Fruit fly (Drosophila melanogaster) whole organism, wandering third instar larva: ENCODE measurements around the gene CG43116.

Experiments
- Abd-B ChIP-seq: fragments of >200 bp; optimal IDR thresholded peaks from 2 replicates; lab custom pipeline; 2017; ENCODE audit warnings: missing biosample characterization, missing genetic modification characterization
- CG32264 ChIP-seq: fragments of 200-800 bp; sonication (Bioruptor generic); optimal IDR thresholded peaks from 2 replicates; lab custom pipeline; 2016; ENCODE audit warnings: missing biosample characterization, missing genetic modification characterization
- CG9705 ChIP-seq: fragments of 200-800 bp; sonication (Bioruptor generic); optimal IDR thresholded peaks from 2 replicates; lab custom pipeline; 2018; ENCODE audit warnings: missing biosample characterization, mild to moderate bottlenecking, missing genetic modification characterization
- CrebA ChIP-seq: fragments of 200-800 bp; sonication (Bioruptor generic); optimal IDR thresholded peaks from 2 replicates; lab custom pipeline; 2016; ENCODE audit warnings: missing biosample characterization, mild to moderate bottlenecking, missing genetic modification characterization, borderline replicate concordance
- Dfd ChIP-seq: fragments of >200 bp; optimal IDR thresholded peaks from 2 replicates; lab custom pipeline; 2017; ENCODE audit warnings: missing biosample characterization, missing genetic modification characterization
- Dif ChIP-seq: fragments of 200-275, 200-300 bp; sonication (Bioruptor generic); optimal IDR thresholded peaks from 2 replicates; lab custom pipeline; 2018; ENCODE audit warnings: missing biosample characterization, missing genetic modification characterization; ENCODE audit not compliant: partially characterized antibody
- GATAd ChIP-seq: sonication (Bioruptor generic); optimal IDR thresholded peaks from 2 replicates; lab custom pipeline; 2016; ENCODE audit warnings: missing biosample characterization, missing genetic modification characterization
- HLH106 ChIP-seq: fragments of 200-800 bp; optimal IDR thresholded peaks from 3 replicates; lab custom pipeline; 2019; ENCODE audit warnings: missing biosample characterization, mild to moderate bottlenecking, missing genetic modification characterization, moderate library complexity
- Hnf4 ChIP-seq: fragments of 200-800 bp; sonication (Bioruptor generic); optimal IDR thresholded peaks from 2 replicates; lab custom pipeline; 2016; ENCODE audit warnings: missing biosample characterization, mild to moderate bottlenecking, missing genetic modification characterization
- Hr78 ChIP-seq: fragments of >200 bp; optimal IDR thresholded peaks from 2 replicates; lab custom pipeline; 2017; ENCODE audit warnings: missing biosample characterization, missing genetic modification characterization
- Hr83 ChIP-seq: fragments of 200-300 bp; sonication (Bioruptor generic); optimal IDR thresholded peaks from 2 replicates; lab custom pipeline; 2016; ENCODE audit warnings: missing biosample characterization, mild to moderate bottlenecking, missing genetic modification characterization, moderate library complexity; ENCODE audit not compliant: poor library complexity, severe bottlenecking
- Jra ChIP-seq: sonication (Bioruptor generic); optimal IDR thresholded peaks from 2 replicates; lab custom pipeline; 2016; ENCODE audit warnings: missing biosample characterization, missing genetic modification characterization
- Mio ChIP-seq: sonication (Bioruptor generic); optimal IDR thresholded peaks from 2 replicates; lab custom pipeline; 2016; ENCODE audit warnings: missing biosample characterization, missing genetic modification characterization
- Myc ChIP-seq: fragments of >200 bp; optimal IDR thresholded peaks from 2 replicates; lab custom pipeline; 2017
- N ChIP-seq: fragments of >200 bp; optimal IDR thresholded peaks from 2 replicates; lab custom pipeline; 2018; ENCODE audit warnings: missing biosample characterization, missing external identifiers, missing genetic modification characterization
- OdsH ChIP-seq: fragments of 200-800 bp; sonication (Bioruptor generic); optimal IDR thresholded peaks from 2 replicates; lab custom pipeline; 2016; ENCODE audit warnings: missing biosample characterization, mild to moderate bottlenecking, missing genetic modification characterization
- Rel ChIP-seq, 2 experiments: fragments of 200-800 bp; sonication (Bioruptor generic) in 1 of 2; optimal IDR thresholded peaks; 2 replicates in 1 of 2; 3 replicates in 1 of 2; lab custom pipeline; 2016 to 2019; ENCODE audit warnings: mild to moderate bottlenecking in 2 of 2, missing biosample characterization in 2 of 2, missing genetic modification characterization in 2 of 2, moderate library complexity in 1 of 2
- Sp1 ChIP-seq: fragments of 200-800 bp; sonication (Bioruptor generic); optimal IDR thresholded peaks from 3 replicates; lab custom pipeline; 2019; ENCODE audit warnings: missing biosample characterization, mild to moderate bottlenecking, missing genetic modification characterization, moderate library complexity
- Vsx2 ChIP-seq: fragments of 200-300, 225-300 bp; sonication (Bioruptor generic); optimal IDR thresholded peaks from 2 replicates; lab custom pipeline; 2018; ENCODE audit warnings: missing biosample characterization, missing genetic modification characterization; ENCODE audit not compliant: partially characterized antibody
- br ChIP-seq: fragments of 200-800 bp; sonication (Bioruptor generic); optimal IDR thresholded peaks from 2 replicates; lab custom pipeline; 2016; ENCODE audit warnings: missing biosample characterization, missing genetic modification characterization
- brk ChIP-seq: fragments of 200-800 bp; sonication (Bioruptor generic); optimal IDR thresholded peaks from 2 replicates; lab custom pipeline; 2016; ENCODE audit warnings: missing biosample characterization, mild to moderate bottlenecking, missing genetic modification characterization
- dl ChIP-seq, 2 experiments: fragments of 175-275, 200-275 bp in 1 of 2; fragments of 200-275 bp in 1 of 2; sonication (Bioruptor generic); optimal IDR thresholded peaks; lab custom pipeline; 2018; ENCODE audit warnings: mild to moderate bottlenecking in 2 of 2, missing biosample characterization in 2 of 2, missing genetic modification characterization in 2 of 2, moderate library complexity in 2 of 2; ENCODE audit not compliant: partially characterized antibody in 2 of 2, insufficient read depth in 1 of 2
- dmrt93B ChIP-seq: fragments of 200-800 bp; sonication (Bioruptor generic); optimal IDR thresholded peaks from 2 replicates; lab custom pipeline; 2018; ENCODE audit warnings: missing biosample characterization, mild to moderate bottlenecking, missing genetic modification characterization
- dsf ChIP-seq: sonication (Bioruptor generic); optimal IDR thresholded peaks from 2 replicates; lab custom pipeline; 2016; ENCODE audit warnings: missing biosample characterization, missing genetic modification characterization, borderline replicate concordance
- ey ChIP-seq: fragments of 200-800 bp; sonication (Bioruptor generic); optimal IDR thresholded peaks from 2 replicates; lab custom pipeline; 2016; ENCODE audit warnings: missing biosample characterization, missing genetic modification characterization
- foxo ChIP-seq, 2 experiments: fragments of 200-800 bp; sonication (Bioruptor generic); optimal IDR thresholded peaks; 2 replicates in 1 of 2; 3 replicates in 1 of 2; lab custom pipeline; 2016 to 2017; ENCODE audit warnings: missing biosample characterization in 2 of 2, missing genetic modification characterization in 2 of 2
- fru ChIP-seq: fragments of 200-800 bp; sonication (Bioruptor generic); optimal IDR thresholded peaks from 3 replicates; lab custom pipeline; 2016; ENCODE audit warnings: missing biosample characterization, mild to moderate bottlenecking, missing genetic modification characterization
- h ChIP-seq: fragments of 200-800 bp; sonication (Bioruptor generic); optimal IDR thresholded peaks from 3 replicates; lab custom pipeline; 2016; ENCODE audit warnings: missing biosample characterization, mild to moderate bottlenecking, missing genetic modification characterization
- jim ChIP-seq: fragments of 175-275, 200-325 bp; sonication (Bioruptor generic); optimal IDR thresholded peaks from 2 replicates; lab custom pipeline; 2016; ENCODE audit warnings: missing biosample characterization, mild to moderate bottlenecking, missing genetic modification characterization
- lola ChIP-seq: fragments of >200 bp; optimal IDR thresholded peaks from 2 replicates; lab custom pipeline; 2017; ENCODE audit warnings: missing biosample characterization, missing genetic modification characterization
- pan ChIP-seq: fragments of >200 bp; optimal IDR thresholded peaks from 2 replicates; lab custom pipeline; 2017
- psq ChIP-seq: fragments of 200-800 bp; sonication (Bioruptor generic); optimal IDR thresholded peaks from 3 replicates; lab custom pipeline; 2017; ENCODE audit warnings: missing biosample characterization, mild to moderate bottlenecking, missing genetic modification characterization, moderate library complexity
- rgr ChIP-seq: fragments of 200-800 bp; sonication (Bioruptor generic); optimal IDR thresholded peaks from 3 replicates; lab custom pipeline; 2016; ENCODE audit warnings: missing biosample characterization, mild to moderate bottlenecking, missing genetic modification characterization
- sage ChIP-seq: fragments of 200-800 bp; sonication (Bioruptor generic); optimal IDR thresholded peaks from 2 replicates; lab custom pipeline; 2016; ENCODE audit warnings: missing biosample characterization, mild to moderate bottlenecking, missing genetic modification characterization
- sv ChIP-seq: fragments of 200-800 bp; sonication (Bioruptor generic); optimal IDR thresholded peaks from 3 replicates; lab custom pipeline; 2016; ENCODE audit warnings: missing biosample characterization, missing genetic modification characterization
- tai ChIP-seq: sonication (Bioruptor generic); optimal IDR thresholded peaks from 2 replicates; lab custom pipeline; 2016; ENCODE audit warnings: missing biosample characterization, missing genetic modification characterization
- usp ChIP-seq: fragments of >200 bp; optimal IDR thresholded peaks from 2 replicates; lab custom pipeline; 2017; ENCODE audit warnings: missing biosample characterization, missing genetic modification characterization
- woc ChIP-seq: sonication (Bioruptor generic); optimal IDR thresholded peaks from 2 replicates; lab custom pipeline; 2016; ENCODE audit warnings: missing biosample characterization, mild to moderate bottlenecking, missing genetic modification characterization

CG43116 gene

DNA sequence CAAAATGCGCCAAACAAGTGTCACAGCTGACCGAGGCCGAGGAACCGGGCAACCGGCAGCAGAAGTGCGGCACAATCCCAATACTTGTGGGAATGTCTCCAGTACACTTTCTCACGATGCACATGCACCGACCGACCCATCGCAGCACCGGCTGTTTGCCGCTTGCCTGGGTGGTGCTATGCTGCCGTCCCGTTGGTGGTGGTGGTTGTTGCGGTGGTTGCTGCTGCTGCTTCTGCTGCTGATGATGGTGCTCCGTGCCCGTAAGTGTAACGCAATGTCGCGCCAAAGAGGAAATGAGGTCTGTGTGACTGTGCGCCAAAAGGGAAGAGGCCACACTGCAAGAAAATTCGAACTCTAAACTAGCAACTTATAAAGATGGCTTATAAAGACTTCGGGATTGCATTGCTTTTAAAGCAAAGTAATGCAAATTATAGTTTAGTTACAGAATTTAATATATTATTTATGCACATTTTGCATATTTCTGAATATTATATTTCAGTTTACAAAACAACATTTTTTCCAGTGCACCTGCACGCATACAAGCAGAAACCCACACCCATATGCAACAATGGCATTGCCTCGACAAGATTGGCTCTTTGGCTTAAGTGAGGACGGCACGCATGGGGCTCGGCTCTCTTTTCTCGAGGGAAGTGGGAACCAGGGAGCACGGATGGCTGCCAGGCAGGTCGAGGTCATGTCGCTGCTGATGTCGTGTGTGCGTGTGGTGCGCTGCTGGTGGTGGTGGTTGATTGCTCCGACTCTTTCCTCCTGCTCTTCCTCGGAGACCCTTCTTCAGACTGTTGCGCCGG, at the start of gene CG43116:
CG43116 (minus strand) TSS at position 800 of the 809 bp plus-strand sequence.
- TF ChIP-seq Hr83 (GFP tag; lab: Kevin White, UChicago) = no peak
- TF ChIP-seq h (GFP tag; lab: Kevin White, UChicago) = peak; percentile 94
- TF ChIP-seq jim (GFP tag; lab: Kevin White, UChicago) = no peak
- no peak for TF ChIP-seq Myc (lab: Kevin White, UChicago)
- TF ChIP-seq Mio (GFP tag; lab: Kevin White, UChicago) = no peak
- peak in 1 of 2 experiments; percentile 66 for TF ChIP-seq dl (GFP tag; optimal IDR thresholded peaks at IDR 0.05; lab: Kevin White, UChicago; ENCODE audit: insufficient read depth in 1 of 2, partially characterized antibody in 2 of 2)
- TF ChIP-seq dsf = peak; percentile 45
- TF ChIP-seq Dfd = peak; percentile 42
- TF ChIP-seq Sp1 = peak; percentile 92
- TF ChIP-seq HLH106 = peak; percentile 93
- no peak for TF ChIP-seq GATAd (GFP tag; lab: Kevin White, UChicago)
- TF ChIP-seq Hr78 = no peak
- TF ChIP-seq N = no peak
- TF ChIP-seq Abd-B (GFP tag; lab: Kevin White, UChicago) = no peak
- TF ChIP-seq Dif (GFP tag; lab: Kevin White, UChicago) = peak; percentile 78
- TF ChIP-seq Jra (GFP tag; lab: Kevin White, UChicago) = peak; percentile 77
- peak; percentile 83 for TF ChIP-seq sage (GFP tag; lab: Kevin White, UChicago)
- TF ChIP-seq usp (GFP tag; lab: Kevin White, UChicago) = no peak
- TF ChIP-seq CG32264 = peak; percentile 76
- peak; percentile 88 for TF ChIP-seq br (GFP tag; lab: Kevin White, UChicago)
- TF ChIP-seq woc = peak; percentile 80
- no peak for TF ChIP-seq CrebA (GFP tag; lab: Kevin White, UChicago)
- peak; percentile 71 for TF ChIP-seq psq
- peak; percentile 93 for TF ChIP-seq fru
- TF ChIP-seq CG9705 (GFP tag; lab: Kevin White, UChicago) = peak; percentile 88
- peak; percentile 85 for TF ChIP-seq Hnf4 (GFP tag; lab: Kevin White, UChicago)
- TF ChIP-seq rgr (GFP tag; lab: Kevin White, UChicago) = peak; percentile 93
- peak; percentile 78 for TF ChIP-seq brk (GFP tag; lab: Kevin White, UChicago)
- TF ChIP-seq lola (GFP tag; lab: Kevin White, UChicago) = no peak
- TF ChIP-seq pan (lab: Kevin White, UChicago) = no peak
- TF ChIP-seq Rel (GFP tag; optimal IDR thresholded peaks at IDR 0.05; lab: Kevin White, UChicago) = peak; percentile 92
- peak; percentile 58 for TF ChIP-seq Rel (tag; optimal IDR thresholded peaks at IDR 0.05; lab: Kevin White, UChicago)
- peak; percentile 90 for TF ChIP-seq ey (GFP tag; lab: Kevin White, UChicago)
- peak; percentile 68 for TF ChIP-seq sv (GFP tag; lab: Kevin White, UChicago)
- no peak for TF ChIP-seq Vsx2 (GFP tag; lab: Kevin White, UChicago)
- peak; percentile 92 for TF ChIP-seq OdsH
- peak; percentile 3 to 94 for TF ChIP-seq foxo (GFP tag; optimal IDR thresholded peaks at IDR 0.05; lab: Kevin White, UChicago)
- TF ChIP-seq dmrt93B (GFP tag; lab: Kevin White, UChicago) = peak; percentile 88

DNA sequence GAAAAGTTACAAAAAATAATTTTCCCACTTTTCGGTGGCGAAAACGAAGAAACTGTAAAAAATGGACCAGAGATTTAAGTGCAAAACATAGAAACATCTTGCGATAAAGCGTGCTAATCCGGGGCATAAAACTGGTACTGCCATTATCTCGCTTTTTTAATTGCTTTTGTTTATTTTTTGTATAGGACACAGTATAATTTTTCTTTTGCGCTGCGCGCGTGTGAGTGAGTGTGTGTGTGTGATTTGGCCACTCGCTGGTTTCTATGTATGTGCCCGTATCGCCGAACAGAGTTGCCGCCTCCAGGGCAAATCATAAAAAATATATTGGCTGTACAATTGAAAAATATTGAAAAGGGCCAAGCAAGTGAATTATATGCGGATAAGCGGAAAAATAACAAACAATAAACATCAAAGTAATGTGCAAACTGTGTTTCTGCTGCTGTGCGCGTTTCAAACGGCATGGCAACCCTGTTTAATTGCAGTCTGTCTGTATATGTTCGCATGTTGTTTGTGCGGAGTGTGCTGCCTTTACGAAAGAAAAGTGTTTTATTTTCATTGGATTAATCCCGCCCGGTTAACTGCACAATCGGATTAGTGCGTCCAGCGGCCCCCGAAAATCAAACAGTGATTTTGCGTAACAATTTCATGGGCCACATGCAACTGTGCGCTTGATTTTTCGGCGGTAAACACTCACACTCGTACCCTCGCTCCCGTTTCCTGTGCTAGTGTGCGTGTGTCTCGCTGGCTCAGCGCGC, 45.5 kb upstream of the CG43116 start:
- TF ChIP-seq HLH106 (peak; percentile 93), Dif (GFP tag; lab: Kevin White, UChicago) (no peak), CrebA (GFP tag; lab: Kevin White, UChicago) (no peak), OdsH (peak; percentile 97), Abd-B (GFP tag; lab: Kevin White, UChicago) (peak; percentile 45), rgr (GFP tag; lab: Kevin White, UChicago) (peak; percentile 98), sv (GFP tag; lab: Kevin White, UChicago) (peak; percentile 94), dmrt93B (GFP tag; lab: Kevin White, UChicago) (peak; percentile 93), CG32264 (peak; percentile 90), Myc (lab: Kevin White, UChicago) (peak; percentile 3), brk (GFP tag; lab: Kevin White, UChicago) (no peak), Hr83 (GFP tag; lab: Kevin White, UChicago) (peak; percentile 81), sage (GFP tag; lab: Kevin White, UChicago) (peak; percentile 87), pan (lab: Kevin White, UChicago) (no peak), Dfd (peak; percentile 2), foxo (GFP tag; optimal IDR thresholded peaks at IDR 0.05; lab: Kevin White, UChicago) (peak; percentile 71 to 98), br (GFP tag; lab: Kevin White, UChicago) (peak; percentile 96), usp (GFP tag; lab: Kevin White, UChicago) (no peak), Hnf4 (GFP tag; lab: Kevin White, UChicago) (peak; percentile 96), Mio (GFP tag; lab: Kevin White, UChicago) (peak; percentile 90), CG9705 (GFP tag; lab: Kevin White, UChicago) (peak; percentile 77), jim (GFP tag; lab: Kevin White, UChicago) (no peak), Vsx2 (GFP tag; lab: Kevin White, UChicago) (no peak), ey (GFP tag; lab: Kevin White, UChicago) (peak; percentile 98), Rel (GFP tag; optimal IDR thresholded peaks at IDR 0.05; lab: Kevin White, UChicago) (peak; percentile 44), Rel (tag; optimal IDR thresholded peaks at IDR 0.05; lab: Kevin White, UChicago) (peak; percentile 62), tai (no peak), dl (GFP tag; optimal IDR thresholded peaks at IDR 0.05; lab: Kevin White, UChicago; ENCODE audit: insufficient read depth in 1 of 2, partially characterized antibody in 2 of 2) (no peak), Hr78 (peak; percentile 61), lola (GFP tag; lab: Kevin White, UChicago) (no peak), Sp1 (peak; percentile 93), woc (peak; percentile 94), psq (peak; percentile 92), h (GFP tag; lab: Kevin White, UChicago) (peak; percentile 98), dsf (peak; percentile 86), N (peak; percentile 88)
